Fruit fly (Drosophila melanogaster): Measurements from ENCODE around the gene CG31251.
A peak's percentile ranks its signal among the peaks of the same experiment; 100 is the strongest.

dm6 chr3R:17670202-17670856, 14.4 kb downstream of the CG31251 start:
- TF ChIP-seq CG14711 (tag; optimal IDR thresholded peaks at IDR 0.05), result no peak
- no peak for TF ChIP-seq CG7045 (GFP tag; optimal IDR thresholded peaks at IDR 0.05)
- no peak for TF ChIP-seq CG11617 (GFP tag; optimal IDR thresholded peaks at IDR 0.05)
- TF ChIP-seq CG12768 (GFP tag; optimal IDR thresholded peaks at IDR 0.05), result no peak
- TF ChIP-seq cic (GFP tag; optimal IDR thresholded peaks at IDR 0.05), result peak; percentile 37
- TF ChIP-seq Mnt (GFP tag; optimal IDR thresholded peaks at IDR 0.05), result no peak
- TF ChIP-seq ovo (GFP tag; optimal IDR thresholded peaks at IDR 0.05), result no peak
- no peak for TF ChIP-seq Clk (GFP tag; optimal IDR thresholded peaks at IDR 0.05)
- no peak for TF ChIP-seq CG1620 (GFP tag; optimal IDR thresholded peaks at IDR 0.05)
